Worm (Caenorhabditis elegans) whole organism, young adult: ENCODE measurements around the gene snap-29.
A peak's percentile ranks its signal among the peaks of the same experiment; 100 is the strongest.

Experiments used
- B0019.2 ChIP-seq: fragments of 200-800 bp; sonication (Bioruptor generic); conservative IDR thresholded peaks from 2 replicates; pipeline ENCODE4 v1.3.6; 2022; ENCODE audit warnings: missing genetic modification reagents, missing genetic modification characterization, missing compliant biosample characterization
- B0336.3 ChIP-seq: fragments of 200-800 bp; sonication (Bioruptor generic); IDR thresholded peaks from 2 replicates; pipeline ENCODE4 v1.3.6; 2022; ENCODE audit warnings: missing genetic modification characterization, missing compliant biosample characterization
- D2030.7 ChIP-seq: fragments of 200-800 bp; sonication (Bioruptor generic); IDR thresholded peaks from 2 replicates; pipeline ENCODE4 v1.3.6; 2022; ENCODE audit warnings: missing genetic modification reagents, missing genetic modification characterization, missing compliant biosample characterization
- F23B12.7 ChIP-seq: sonication (generic microtip); optimal IDR thresholded peaks from 2 replicates; lab custom pipeline; 2017; ENCODE audit warnings: missing genetic modification characterization, mild to moderate bottlenecking, missing compliant biosample characterization, antibody characterized with exemption, moderate library complexity; ENCODE audit not compliant: insufficient read depth
- F37B4.10 ChIP-seq: fragments of 200-800 bp; sonication (Bioruptor generic); IDR thresholded peaks from 2 replicates; pipeline ENCODE4 v1.3.6; 2022; ENCODE audit warnings: missing genetic modification characterization, missing compliant biosample characterization
- F55B11.4 ChIP-seq: sonication (generic microtip); optimal IDR thresholded peaks from 2 replicates; lab custom pipeline; 2016; ENCODE audit warnings: missing compliant biosample characterization, missing genetic modification characterization, borderline replicate concordance; ENCODE audit not compliant: insufficient read depth
- T07F8.4 ChIP-seq: sonication (generic microtip); optimal IDR thresholded peaks from 2 replicates; lab custom pipeline; 2016; ENCODE audit warnings: mild to moderate bottlenecking, missing genetic modification characterization, moderate library complexity, missing compliant biosample characterization
- Y53F4B.3 ChIP-seq: fragments of 200-800 bp; sonication (Bioruptor generic); IDR thresholded peaks from 2 replicates; pipeline ENCODE4 v1.3.6; 2022; ENCODE audit warnings: missing genetic modification reagents, missing genetic modification characterization, missing compliant biosample characterization
- Y79H2A.3 ChIP-seq: fragments of 200-800 bp; sonication (Bioruptor generic); conservative IDR thresholded peaks from 2 replicates; pipeline ENCODE4 v1.3.6; 2022; ENCODE audit warnings: missing genetic modification reagents, missing genetic modification characterization, missing compliant biosample characterization
- Y95B8A.8 ChIP-seq: fragments of 200-800 bp; sonication (Bioruptor generic); IDR thresholded peaks from 2 replicates; pipeline ENCODE4 v1.3.6; 2022; ENCODE audit warnings: missing genetic modification reagents, missing genetic modification characterization, missing compliant biosample characterization
- aptf-2 ChIP-seq: fragments of 200-800 bp; sonication (Bioruptor generic); conservative IDR thresholded peaks from 2 replicates; pipeline ENCODE4 v1.3.6; 2022; ENCODE audit warnings: missing genetic modification reagents, missing genetic modification characterization, missing compliant biosample characterization
- athp-1 ChIP-seq: sonication (generic microtip); optimal IDR thresholded peaks from 2 replicates; lab custom pipeline; 2017; ENCODE audit warnings: mild to moderate bottlenecking, missing genetic modification characterization, missing compliant biosample characterization
- bed-1 ChIP-seq: fragments of 200-800 bp; sonication (Bioruptor generic); IDR thresholded peaks from 2 replicates; pipeline ENCODE4 v1.3.6; 2022; ENCODE audit warnings: missing genetic modification reagents, missing genetic modification characterization, missing compliant biosample characterization
- bed-2 ChIP-seq: fragments of 200-800 bp; sonication (Bioruptor generic); IDR thresholded peaks from 2 replicates; pipeline ENCODE4 v1.3.6; 2022; ENCODE audit warnings: missing genetic modification reagents, missing genetic modification characterization, missing compliant biosample characterization
- cebp-1 ChIP-seq, 2 experiments: fragments of 200-800 bp in 1 of 2; sonication (Bioruptor generic) in 1 of 2; sonication (generic microtip) in 1 of 2; IDR thresholded peaks in 1 of 2; optimal IDR thresholded peaks in 1 of 2; 2 replicates each; pipeline versions ENCODE4 v1.3.6 to Lab custom; 2017 to 2022; ENCODE audit warnings: missing compliant biosample characterization in 2 of 2, missing genetic modification characterization in 2 of 2, mild to moderate bottlenecking in 1 of 2, missing genetic modification reagents in 1 of 2, moderate library complexity in 1 of 2
- cebp-2 ChIP-seq: fragments of 200-800 bp; sonication (Bioruptor generic); IDR thresholded peaks from 2 replicates; pipeline ENCODE4 v1.3.6; 2022; ENCODE audit warnings: missing genetic modification characterization, missing compliant biosample characterization
- ceh-100 ChIP-seq: fragments of 200-800 bp; sonication (Bioruptor generic); IDR thresholded peaks from 2 replicates; pipeline ENCODE4 v1.3.6; 2022; ENCODE audit warnings: missing genetic modification reagents, missing genetic modification characterization, missing compliant biosample characterization
- ceh-58 ChIP-seq: fragments of 200-800 bp; sonication (Bioruptor generic); IDR thresholded peaks from 2 replicates; pipeline ENCODE4 v1.3.6; 2022; ENCODE audit warnings: missing genetic modification characterization, missing compliant biosample characterization
- ceh-91 ChIP-seq: fragments of 200-800 bp; sonication (Bioruptor generic); IDR thresholded peaks from 2 replicates; pipeline ENCODE4 v1.3.6; 2022; ENCODE audit warnings: missing genetic modification reagents, missing genetic modification characterization, missing compliant biosample characterization
- chd-7 ChIP-seq: sonication (generic microtip); optimal IDR thresholded peaks from 2 replicates; lab custom pipeline; 2016; ENCODE audit warnings: mild to moderate bottlenecking, missing genetic modification characterization, moderate library complexity, missing compliant biosample characterization
- him-1 ChIP-seq: sonication (generic microtip); optimal IDR thresholded peaks from 2 replicates; lab custom pipeline; 2016; ENCODE audit warnings: missing genotype, missing genetic modification reagents, missing genetic modification characterization, missing compliant biosample characterization
- hlh-26 ChIP-seq: fragments of 200-800 bp; sonication (Bioruptor generic); conservative IDR thresholded peaks from 2 replicates; pipeline ENCODE4 v1.3.6; 2022; ENCODE audit warnings: missing genetic modification reagents, missing genetic modification characterization, missing compliant biosample characterization
- hmg-20 ChIP-seq: fragments of 200-800 bp; sonication (Bioruptor generic); IDR thresholded peaks from 2 replicates; pipeline ENCODE4 v1.3.6; 2022; ENCODE audit warnings: missing genetic modification reagents, missing genetic modification characterization, missing compliant biosample characterization
- hsf-1 ChIP-seq: fragments of 200-800 bp; sonication (Bioruptor generic); IDR thresholded peaks from 2 replicates; pipeline ENCODE4 v1.3.6; 2022; ENCODE audit warnings: missing genetic modification reagents, missing genetic modification characterization, missing compliant biosample characterization
- let-607 ChIP-seq, 2 experiments: fragments of 200-800 bp in 1 of 2; sonication (Bioruptor generic) in 1 of 2; sonication (generic microtip) in 1 of 2; optimal IDR thresholded peaks; 2 replicates each; lab custom pipeline; 2016 to 2018; ENCODE audit warnings: mild to moderate bottlenecking in 2 of 2, missing compliant biosample characterization in 2 of 2, missing genetic modification characterization in 2 of 2, moderate library complexity in 2 of 2, missing genotype in 1 of 2
- lin-35 ChIP-seq, 3 experiments: fragments of 150-350 bp in 2 of 3; sonication (generic microtip) in 1 of 3; optimal IDR thresholded peaks; 2 replicates each; lab custom pipeline; 2014 to 2018; ENCODE audit warnings: missing biosample characterization in 3 of 3, missing genetic modification characterization in 3 of 3, missing genetic modification reagents in 3 of 3
- lin-54 ChIP-seq: fragments of 200-800 bp; sonication (Bioruptor generic); optimal IDR thresholded peaks from 2 replicates; lab custom pipeline; 2018; ENCODE audit warnings: mild to moderate bottlenecking, missing genetic modification characterization, missing compliant biosample characterization
- lsy-27 ChIP-seq: sonication (generic microtip); optimal IDR thresholded peaks from 2 replicates; lab custom pipeline; 2017; ENCODE audit warnings: missing genetic modification characterization, mild to moderate bottlenecking, missing compliant biosample characterization, antibody characterized with exemption, missing genotype, borderline replicate concordance; ENCODE audit not compliant: insufficient read depth
- madf-10 ChIP-seq: sonication (generic microtip); optimal IDR thresholded peaks from 2 replicates; lab custom pipeline; 2016; ENCODE audit warnings: mild to moderate bottlenecking, missing genetic modification characterization, missing compliant biosample characterization
- madf-6 ChIP-seq: fragments of 200-800 bp; sonication (Bioruptor generic); IDR thresholded peaks from 2 replicates; pipeline ENCODE4 v1.3.6; 2022; ENCODE audit warnings: missing genetic modification reagents, missing genetic modification characterization, missing compliant biosample characterization
- mes-4 ChIP-seq: sonication (generic microtip); optimal IDR thresholded peaks from 2 replicates; lab custom pipeline; 2016; ENCODE audit warnings: missing genotype, missing genetic modification characterization, missing compliant biosample characterization
- mxl-1 ChIP-seq: sonication (generic microtip); optimal IDR thresholded peaks from 2 replicates; lab custom pipeline; 2016; ENCODE audit warnings: missing genetic modification characterization, missing compliant biosample characterization
- nfyb-1 ChIP-seq: fragments of 200-800 bp; sonication (Bioruptor generic); IDR thresholded peaks from 2 replicates; pipeline ENCODE4 v1.3.6; 2022; ENCODE audit warnings: missing genetic modification reagents, missing genetic modification characterization, missing compliant biosample characterization
- nhr-120 ChIP-seq: fragments of 200-800 bp; sonication (Bioruptor generic); IDR thresholded peaks from 2 replicates; pipeline ENCODE4 v1.3.6; 2022; ENCODE audit warnings: missing genetic modification characterization, missing compliant biosample characterization
- nhr-179 ChIP-seq: sonication (generic microtip); optimal IDR thresholded peaks from 2 replicates; lab custom pipeline; 2016; ENCODE audit warnings: mild to moderate bottlenecking, missing genetic modification characterization, missing compliant biosample characterization
- sdz-38 ChIP-seq: sonication (generic microtip); optimal IDR thresholded peaks from 2 replicates; lab custom pipeline; 2016; ENCODE audit warnings: missing genotype, missing genetic modification characterization, missing compliant biosample characterization
- snpc-3.4 ChIP-seq: sonication (generic microtip); optimal IDR thresholded peaks from 2 replicates; lab custom pipeline; 2017; ENCODE audit warnings: missing genetic modification characterization, mild to moderate bottlenecking, missing compliant biosample characterization, antibody characterized with exemption, moderate library complexity, missing genotype, missing genetic modification reagents
- somi-1 ChIP-seq: fragments of 200-800 bp; sonication (Bioruptor generic); optimal IDR thresholded peaks from 2 replicates; lab custom pipeline; 2018; ENCODE audit warnings: mild to moderate bottlenecking, missing genetic modification characterization, missing compliant biosample characterization
- sptf-2 ChIP-seq: fragments of 200-800 bp; sonication (Bioruptor generic); optimal IDR thresholded peaks from 2 replicates; lab custom pipeline; 2018; ENCODE audit warnings: mild to moderate bottlenecking, missing genetic modification characterization, missing compliant biosample characterization
- tbp1 ChIP-seq: fragments of 200-800 bp; sonication (Bioruptor generic); optimal IDR thresholded peaks from 2 replicates; lab custom pipeline; 2018; ENCODE audit warnings: mild to moderate bottlenecking, missing genetic modification characterization, missing compliant biosample characterization
- tbx-9 ChIP-seq: sonication (generic microtip); optimal IDR thresholded peaks from 2 replicates; lab custom pipeline; 2016; ENCODE audit warnings: borderline replicate concordance, missing genetic modification characterization, inconsistent platforms, missing compliant biosample characterization
- unc-130 ChIP-seq: sonication (generic microtip); optimal IDR thresholded peaks from 2 replicates; lab custom pipeline; 2016; ENCODE audit warnings: missing genetic modification reagents, missing genetic modification characterization, missing compliant biosample characterization
- xnd-1 ChIP-seq: sonication (generic microtip); optimal IDR thresholded peaks from 2 replicates; lab custom pipeline; 2016; ENCODE audit warnings: missing genotype, missing genetic modification reagents, missing genetic modification characterization, missing compliant biosample characterization
- zfh-2 ChIP-seq: fragments of 200-800 bp; sonication (Bioruptor generic); conservative IDR thresholded peaks from 2 replicates; pipeline ENCODE4 v1.3.6; 2022; ENCODE audit warnings: missing genetic modification reagents, missing genetic modification characterization, missing compliant biosample characterization
- ztf-18 ChIP-seq: sonication (generic microtip); optimal IDR thresholded peaks from 2 replicates; lab custom pipeline; 2016; ENCODE audit warnings: missing genotype, mild to moderate bottlenecking, missing genetic modification characterization, missing compliant biosample characterization
- ztf-6 ChIP-seq: fragments of 200-800 bp; sonication (Bioruptor generic); IDR thresholded peaks from 2 replicates; pipeline ENCODE4 v1.3.6; 2022; ENCODE audit warnings: missing genetic modification reagents, missing genetic modification characterization, missing compliant biosample characterization

The snap-29 gene

DNA sequence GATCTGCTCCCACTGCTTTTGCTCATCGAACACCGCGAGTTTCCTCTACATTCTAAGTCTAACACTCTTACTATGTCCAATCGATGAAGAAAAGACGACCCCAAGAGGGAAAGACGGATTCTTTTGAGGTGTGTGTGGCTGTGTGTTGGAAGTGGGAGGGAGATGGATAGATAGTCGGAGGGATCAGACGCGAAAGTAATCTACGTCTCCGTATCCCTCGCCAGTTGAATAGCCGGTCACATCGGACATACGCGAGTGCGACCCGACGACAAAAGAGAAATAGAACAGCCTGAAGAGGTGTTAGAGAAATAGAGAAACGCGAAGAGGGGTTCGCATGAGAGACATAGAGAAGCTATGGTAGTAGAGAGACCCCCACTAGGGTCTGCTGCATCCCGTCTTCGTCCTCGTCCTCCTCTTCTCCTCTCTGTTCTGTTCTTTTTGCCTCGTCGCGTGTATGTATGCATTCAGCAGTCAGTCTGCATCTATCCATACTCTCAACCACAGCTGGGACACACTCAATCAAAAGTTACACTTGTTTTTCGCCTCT, 19.6 kb downstream of the snap-29 start (continued):
- peak in 2 of 3 experiments; percentile 38 to 84 for TF ChIP-seq lin-35 (GFP tag; optimal IDR thresholded peaks at IDR 0.05; lab: Kevin White, UChicago)
- peak; percentile 67 for TF ChIP-seq madf-10 (tag; lab: Kevin White, UChicago)
- TF ChIP-seq chd-7 = peak; percentile 96
- no peak for TF ChIP-seq nhr-179
- TF ChIP-seq somi-1 (GFP tag; lab: Kevin White, UChicago) = peak; percentile 96
- no peak for TF ChIP-seq xnd-1 (tag; lab: Kevin White, UChicago)
- no peak for TF ChIP-seq Y53F4B.3 (GFP tag; lab: Robert Waterston, UW)
- no peak for TF ChIP-seq lsy-27
- peak; percentile 99 for TF ChIP-seq zfh-2
- peak; percentile 44 for TF ChIP-seq lin-54 (GFP tag; lab: Kevin White, UChicago)
- TF ChIP-seq ztf-18 (tag; lab: Kevin White, UChicago) = peak; percentile 60
- no peak for TF ChIP-seq sptf-2
- peak; percentile 62 for TF ChIP-seq tbp1 (GFP tag; lab: Kevin White, UChicago)
- peak; percentile 75; the same call in 1 of the 2 replicates for TF ChIP-seq B0336.3
- no peak for TF ChIP-seq tbx-9
- peak; percentile 34; the same call in 1 of the 2 replicates for TF ChIP-seq madf-6 (GFP tag; lab: Robert Waterston, UW)
- peak; percentile 89 for TF ChIP-seq nfyb-1 (GFP tag; lab: Robert Waterston, UW)
- peak in 1 of 2 experiments; percentile 68 for TF ChIP-seq let-607 (tag; optimal IDR thresholded peaks at IDR 0.05; lab: Kevin White, UChicago)
- TF ChIP-seq him-1 (tag; lab: Kevin White, UChicago) = no peak
- TF ChIP-seq aptf-2 (GFP tag; lab: Robert Waterston, UW) = 0 out of 2 replicates have a peak, but pooled peaks have one; percentile 59
- 0 out of 2 replicates have a peak, but pooled peaks have one; percentile 34 for TF ChIP-seq Y95B8A.8
- no peak for TF ChIP-seq cebp-2 (GFP tag; lab: Robert Waterston, UW)
- peak; percentile 56; the same call in 1 of the 2 replicates for TF ChIP-seq ztf-6 (GFP tag; lab: Robert Waterston, UW)
- peak; percentile 56; the same call in 1 of the 2 replicates for TF ChIP-seq bed-1 (GFP tag; lab: Robert Waterston, UW)
- TF ChIP-seq sdz-38 = no peak
- peak; percentile 23; the same call in 1 of the 2 replicates for TF ChIP-seq ceh-100 (GFP tag; lab: Robert Waterston, UW)
- TF ChIP-seq hsf-1 = peak; percentile 52; the same call in 1 of the 2 replicates
- peak; percentile 28 for TF ChIP-seq T07F8.4 (tag; lab: Kevin White, UChicago)
- peak; percentile 18 for TF ChIP-seq F23B12.7 (tag; lab: Kevin White, UChicago)
- TF ChIP-seq, all 124 proteins: peak for 66

DNA sequence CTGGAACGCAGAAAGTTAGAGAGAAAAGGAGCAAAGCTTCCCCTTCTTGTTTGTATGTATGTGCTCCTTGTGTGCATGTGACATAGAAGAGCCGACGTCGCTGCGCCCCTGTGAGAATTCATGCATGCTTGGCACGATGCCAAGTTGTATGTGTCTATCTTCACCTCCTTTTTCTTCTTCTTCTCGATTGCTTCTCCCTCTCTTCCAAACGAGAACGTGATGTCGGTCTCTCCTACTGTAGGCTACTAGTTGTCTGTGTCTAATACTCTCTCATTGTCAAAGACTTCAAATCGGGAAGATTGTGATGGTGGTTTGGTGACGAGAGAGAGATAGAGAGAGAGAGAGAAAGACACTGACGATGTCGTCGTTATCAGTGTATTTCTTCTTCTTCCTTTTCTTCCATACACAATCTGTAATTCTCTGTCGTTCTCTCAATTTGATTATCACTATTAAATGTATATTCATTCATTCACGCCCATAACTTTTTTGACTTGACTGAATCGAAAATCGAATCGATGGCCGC, 21.2 kb downstream of the snap-29 start:
- TF ChIP-seq ztf-6 (GFP tag; lab: Robert Waterston, UW) (no peak), bed-1 (GFP tag; lab: Robert Waterston, UW) (no peak), B0019.2 (no peak), mxl-1 (tag; lab: Kevin White, UChicago) (no peak), zfh-2 (peak; percentile 75), D2030.7 (GFP tag; lab: Robert Waterston, UW) (no peak), unc-130 (GFP tag; lab: Kevin White, UChicago) (no peak), F37B4.10 (GFP tag; lab: Robert Waterston, UW) (no peak), hlh-26 (GFP tag; lab: Robert Waterston, UW) (no peak), ceh-58 (GFP tag; lab: Robert Waterston, UW) (no peak), F55B11.4 (tag; lab: Kevin White, UChicago) (no peak), bed-2 (no peak), hmg-20 (GFP tag; lab: Robert Waterston, UW) (0 out of 2 replicates have a peak, but pooled peaks have one; percentile 8), ceh-91 (no peak), nhr-120 (GFP tag; lab: Robert Waterston, UW) (no peak), athp-1 (tag; lab: Kevin White, UChicago) (no peak), snpc-3.4 (no peak), cebp-1 (GFP tag; IDR thresholded peaks at IDR 0.05; lab: Robert Waterston, UW) (peak; percentile 55), cebp-1 (tag; optimal IDR thresholded peaks at IDR 0.05; lab: Kevin White, UChicago) (peak; percentile 81), lsy-27 (no peak), Y79H2A.3 (GFP tag; lab: Robert Waterston, UW) (no peak), mes-4 (no peak)
